Fruit fly (Drosophila melanogaster) ovary, adult (tissue): ENCODE measurements around the gene Ids.
A peak's percentile ranks its signal among the peaks of the same experiment; 100 is the strongest.

Experiments
- CG17801 ChIP-seq: fragments of 200-800 bp; optimal IDR thresholded peaks from 2 replicates; lab custom pipeline; 2019; ENCODE audit warnings: missing biosample characterization, mild to moderate bottlenecking, missing genetic modification characterization, moderate library complexity; ENCODE audit not compliant: partially characterized antibody

Gene Ids

dm6 chr3L:3348956-3349824 lies 28.9 kb upstream of the Ids start:
- TF ChIP-seq CG17801, result no peak

dm6 chr3L:3349825-3350123 lies 28.3 kb upstream of the Ids start:
- TF ChIP-seq CG17801, result no peak

- no peak for TF ChIP-seq CG17801
Observed at dm6 chr3L:3350572-3351343, 27.3 kb upstream of the Ids start.

dm6 chr3L:3351814-3352359 lies 26.2 kb upstream of the Ids start:
- TF ChIP-seq CG17801, result no peak

dm6 chr3L:3352516-3352915 lies 25.6 kb upstream of the Ids start:
- no peak for TF ChIP-seq CG17801

dm6 chr3L:3353297-3353696 lies 24.8 kb upstream of the Ids start:
- TF ChIP-seq CG17801, result no peak

dm6 chr3L:3369256-3369655 lies 8.8 kb upstream of the Ids start, which contains the start of gene Drs:
TSS of gene Drs (plus strand) at chr3L:3369556.
- TF ChIP-seq CG17801, result no peak

dm6 chr3L:3373994-3374623 lies 4.0 kb upstream of the Ids start, which contains the start of the genes Ythdc1 and CG12010:
TSS of gene Ythdc1 (minus strand) at chr3L:3374170.
TSS of gene CG12010 (plus strand) at chr3L:3374282.
- TF ChIP-seq CG17801, result peak; percentile 48

dm6 chr3L:3376551-3376950 lies 1.5 kb upstream of the Ids start, which contains the start of gene CG12012:
TSS of gene CG12012 (plus strand) at chr3L:3376757.
- TF ChIP-seq CG17801, result peak; percentile 64

- no peak for TF ChIP-seq CG17801
Observed at dm6 chr3L:3377247-3377964, 662 bp upstream of the Ids start.

- TF ChIP-seq CG17801, result no peak
Observed at dm6 chr3L:3380225-3381043, 2.4 kb downstream of the Ids start.

dm6 chr3L:3381869-3382488 lies 3.9 kb downstream of the Ids start:
- TF ChIP-seq CG17801, result no peak

dm6 chr3L:3382489-3382879 lies 4.4 kb downstream of the Ids start:
- no peak for TF ChIP-seq CG17801

dm6 chr3L:3383965-3384595 lies 6.0 kb downstream of the Ids start:
- TF ChIP-seq CG17801, result no peak
